Worm (Caenorhabditis elegans) whole organism, midembryonic: ENCODE measurements around the gene Y82E9BR.14.

Source experiments
- T22C8.4 ChIP-seq: fragments of 200-800 bp; sonication (Bioruptor generic); IDR thresholded peaks from 2 replicates; pipeline ENCODE4 v1.3.6; 2022; ENCODE audit warnings: missing genetic modification characterization, missing compliant biosample characterization
- cog-1 ChIP-seq: sonication (generic microtip); optimal IDR thresholded peaks from 2 replicates; lab custom pipeline; 2016; ENCODE audit warnings: missing genetic modification characterization, missing compliant biosample characterization
- flt-1 ChIP-seq: fragments of 200-800 bp; sonication (Bioruptor generic); IDR thresholded peaks from 2 replicates; pipeline ENCODE4 v1.3.6; 2022; ENCODE audit warnings: missing genetic modification characterization, missing compliant biosample characterization
- klf-2 ChIP-seq: fragments of 200-800 bp; sonication (Bioruptor generic); conservative IDR thresholded peaks from 2 replicates; pipeline ENCODE4 v1.3.6; 2022; ENCODE audit warnings: missing genetic modification reagents, missing genetic modification characterization, missing compliant biosample characterization
- med-1 ChIP-seq: sonication (generic microtip); optimal IDR thresholded peaks from 2 replicates; lab custom pipeline; 2017; ENCODE audit warnings: missing genetic modification characterization, mild to moderate bottlenecking, missing compliant biosample characterization, antibody characterized with exemption, missing genetic modification reagents; ENCODE audit not compliant: insufficient read depth
- ref-1 ChIP-seq: fragments of 200-800 bp; sonication (Bioruptor generic); conservative IDR thresholded peaks from 2 replicates; pipeline ENCODE4 v1.3.6; 2022; ENCODE audit warnings: missing genetic modification reagents, missing genetic modification characterization, missing compliant biosample characterization
- tab-1 ChIP-seq: fragments of 200-800 bp; sonication (Bioruptor generic); IDR thresholded peaks from 2 replicates; pipeline ENCODE4 v1.3.6; 2022; ENCODE audit warnings: missing genetic modification characterization, missing compliant biosample characterization
- ztf-23 ChIP-seq: fragments of 200-800 bp; sonication (Bioruptor generic); IDR thresholded peaks from 2 replicates; pipeline ENCODE4 v1.3.6; 2022; ENCODE audit warnings: missing genetic modification reagents, missing genetic modification characterization, missing compliant biosample characterization
- ztf-29 ChIP-seq: fragments of 200-800 bp; sonication (Bioruptor generic); IDR thresholded peaks from 2 replicates; pipeline ENCODE4 v1.3.6; 2022; ENCODE audit warnings: missing genetic modification reagents, missing genetic modification characterization, missing compliant biosample characterization

DNA sequence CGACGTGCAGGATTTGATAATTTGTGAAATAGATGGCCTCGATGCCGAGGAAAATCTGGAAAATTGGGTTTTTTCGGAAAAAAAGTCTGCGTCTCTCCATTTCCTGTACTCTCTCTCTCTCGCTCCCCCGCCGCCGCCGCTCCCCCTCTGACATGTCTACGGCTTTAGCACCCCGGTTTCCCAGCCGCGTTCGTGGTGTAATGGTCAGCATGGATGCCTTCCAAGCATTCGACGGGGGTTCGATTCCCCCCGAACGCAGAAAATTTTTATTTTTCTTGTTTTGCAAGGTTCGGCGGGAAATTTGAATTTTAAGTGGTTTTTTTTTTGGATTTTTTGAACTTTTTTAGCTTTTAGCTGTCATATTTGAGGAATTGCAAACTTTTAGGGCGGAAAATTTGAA, 10.4 kb upstream of the Y82E9BR.14 start:
- TF ChIP-seq klf-2 (GFP tag; lab: Robert Waterston, UW) (peak; percentile 80), T22C8.4 (peak; percentile 72), flt-1 (GFP tag; lab: Robert Waterston, UW) (peak; percentile 77), ztf-23 (GFP tag; lab: Robert Waterston, UW) (peak; percentile 90), cog-1 (tag; lab: Kevin White, UChicago) (peak; percentile 73), ref-1 (peak; percentile 70), ztf-29 (GFP tag; lab: Robert Waterston, UW) (peak; percentile 64), tab-1 (GFP tag; lab: Robert Waterston, UW) (peak; percentile 87), med-1 (GFP tag; lab: Kevin White, UChicago) (no peak)
